Fruit fly (Drosophila melanogaster) whole organism, adult: Measurements from ENCODE around the gene lace.

Source experiments
- CG11617 ChIP-seq: fragments of 200-800 bp; sonication (Bioruptor generic); optimal IDR thresholded peaks from 2 replicates; lab custom pipeline; 2017; ENCODE audit warnings: mild to moderate bottlenecking, missing biosample characterization, missing genetic modification reagents, missing genetic modification characterization
- CG14711 ChIP-seq: fragments of 200-800 bp; sonication (Bioruptor generic); optimal IDR thresholded peaks from 2 replicates; lab custom pipeline; 2018; ENCODE audit warnings: missing biosample characterization, mild to moderate bottlenecking, missing genetic modification characterization, moderate library complexity
- CG1620 ChIP-seq: fragments of 200-800 bp; sonication (Bioruptor generic); optimal IDR thresholded peaks from 2 replicates; lab custom pipeline; 2016; ENCODE audit warnings: missing biosample characterization, missing genetic modification characterization
- CG5204 ChIP-seq: fragments of 200-800 bp; sonication (Bioruptor generic); optimal IDR thresholded peaks from 2 replicates; lab custom pipeline; 2016; ENCODE audit warnings: missing biosample characterization, missing genetic modification characterization
- CG7101 ChIP-seq: fragments of 200-800 bp; sonication (Bioruptor generic); optimal IDR thresholded peaks from 2 replicates; lab custom pipeline; 2018; ENCODE audit warnings: missing biosample characterization, mild to moderate bottlenecking, missing genetic modification characterization, moderate library complexity
- Clk ChIP-seq: fragments of 200-800 bp; sonication (Bioruptor generic); optimal IDR thresholded peaks from 2 replicates; lab custom pipeline; 2017; ENCODE audit warnings: missing biosample characterization, missing genetic modification characterization
- Hr96 ChIP-seq: fragments of 200-800 bp; sonication (Bioruptor generic); optimal IDR thresholded peaks from 2 replicates; lab custom pipeline; 2016; ENCODE audit warnings: missing biosample characterization, missing genetic modification characterization
- bab1 ChIP-seq: fragments of 200-800 bp; sonication (Bioruptor generic); optimal IDR thresholded peaks from 3 replicates; lab custom pipeline; 2019; ENCODE audit warnings: missing biosample characterization, mild to moderate bottlenecking, missing genetic modification characterization, moderate library complexity
- ovo ChIP-seq: fragments of 200-800 bp; sonication (Bioruptor generic); optimal IDR thresholded peaks from 2 replicates; lab custom pipeline; 2016; ENCODE audit warnings: missing biosample characterization, missing genetic modification characterization

DNA sequence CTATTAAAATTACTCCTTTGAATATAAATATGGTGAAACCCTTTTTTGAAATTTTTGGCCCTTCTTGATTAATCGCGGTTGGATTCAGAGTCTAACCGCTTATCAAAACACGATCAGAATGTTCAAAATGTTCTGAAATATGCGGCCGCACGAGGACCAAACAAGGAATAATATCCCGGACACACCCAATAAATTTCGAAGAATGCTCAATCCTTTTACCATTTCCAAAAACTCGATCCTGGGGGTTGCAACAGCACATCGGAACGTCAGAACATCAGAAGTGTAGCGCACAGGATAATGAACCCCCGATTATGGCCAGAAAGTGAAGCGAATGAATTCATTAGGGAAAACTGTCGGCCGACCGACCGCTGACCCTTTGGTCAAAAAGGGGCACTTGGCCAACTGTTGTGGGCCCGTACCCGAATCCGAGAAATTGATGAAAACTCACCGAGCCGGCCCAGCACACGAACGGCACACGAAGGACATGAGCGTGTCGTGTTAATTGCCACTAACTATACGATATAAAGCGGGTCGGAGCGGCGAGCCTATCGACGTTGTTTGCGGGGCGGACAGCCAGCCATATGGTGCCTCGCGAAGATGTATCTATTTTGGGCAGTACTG lies 28.3 kb upstream of the lace start:
- TF ChIP-seq CG1620 (GFP tag; lab: Kevin White, UChicago) = no peak
- TF ChIP-seq CG14711 (tag; lab: Kevin White, UChicago) = no peak
- TF ChIP-seq Hr96 (GFP tag; lab: Kevin White, UChicago) = no peak
- no peak for TF ChIP-seq CG11617
- TF ChIP-seq ovo (GFP tag; lab: Kevin White, UChicago) = no peak
- no peak for TF ChIP-seq CG7101 (tag; lab: Kevin White, UChicago)
- TF ChIP-seq Clk (GFP tag; lab: Kevin White, UChicago) = no peak
- no peak for TF ChIP-seq bab1
- TF ChIP-seq CG5204 = no peak
